Worm (Caenorhabditis elegans) whole organism, L4 larva: Measurements from ENCODE around the gene ZK6.8.

Experiments
- D1046.2 ChIP-seq: fragments of 200-800 bp; sonication (Bioruptor generic); IDR thresholded peaks from 2 replicates; pipeline ENCODE4 v1.3.6; 2022; ENCODE audit warnings: missing genetic modification characterization, missing compliant biosample characterization
- F26F4.8 ChIP-seq: fragments of 200-800 bp; sonication (Bioruptor generic); conservative IDR thresholded peaks from 2 replicates; pipeline ENCODE4 v1.3.6; 2022; ENCODE audit warnings: missing genetic modification characterization, missing compliant biosample characterization
- F37D6.2 ChIP-seq: sonication (generic microtip); optimal IDR thresholded peaks from 2 replicates; lab custom pipeline; 2016; ENCODE audit warnings: mild to moderate bottlenecking, missing genetic modification characterization, missing compliant biosample characterization
- F44E2.7 ChIP-seq: fragments of 200-800 bp; sonication (Bioruptor generic); IDR thresholded peaks from 2 replicates; pipeline ENCODE4 v2.1.2; 2022; ENCODE audit warnings: missing genetic modification characterization, missing compliant biosample characterization
- R02D3.7 ChIP-seq: fragments of 150-350 bp; sonication (generic microtip); optimal IDR thresholded peaks from 3 replicates; lab custom pipeline; 2014; ENCODE audit warnings: missing biosample characterization, missing genetic modification characterization
- Y48G9A.11 ChIP-seq: fragments of 200-800 bp; sonication (Bioruptor generic); IDR thresholded peaks from 2 replicates; pipeline ENCODE4 v1.3.6; 2022; ENCODE audit warnings: missing genetic modification reagents, missing genetic modification characterization, missing compliant biosample characterization
- Y5F2A.4 ChIP-seq: fragments of 200-800 bp; sonication (Bioruptor generic); optimal IDR thresholded peaks from 2 replicates; lab custom pipeline; 2018; ENCODE audit warnings: mild to moderate bottlenecking, missing genetic modification characterization, missing compliant biosample characterization
- Y75B8A.6 ChIP-seq: fragments of 200-800 bp; sonication (Bioruptor generic); IDR thresholded peaks from 2 replicates; pipeline ENCODE4 v1.3.6; 2022; ENCODE audit warnings: missing genetic modification reagents, missing genetic modification characterization, missing compliant biosample characterization
- aly-2 ChIP-seq: sonication (generic microtip); optimal IDR thresholded peaks from 2 replicates; lab custom pipeline; 2018; ENCODE audit warnings: missing biosample characterization, missing genetic modification characterization
- ceh-28 ChIP-seq: fragments of 150-350 bp; optimal IDR thresholded peaks from 2 replicates; lab custom pipeline; 2014; ENCODE audit warnings: missing biosample characterization, missing genetic modification reagents, missing genetic modification characterization
- ceh-82 ChIP-seq: sonication (generic microtip); optimal IDR thresholded peaks from 2 replicates; lab custom pipeline; 2017; ENCODE audit warnings: missing biosample characterization, missing genetic modification characterization
- dmd-6 ChIP-seq: fragments of 200-800 bp; sonication (Bioruptor generic); IDR thresholded peaks from 2 replicates; pipeline ENCODE4 v1.3.6; 2022; ENCODE audit warnings: missing genetic modification reagents, missing genetic modification characterization, missing compliant biosample characterization
- dmd-9 ChIP-seq: fragments of 200-800 bp; sonication (Bioruptor generic); IDR thresholded peaks from 2 replicates; pipeline ENCODE4 v1.3.6; 2022; ENCODE audit warnings: missing genetic modification reagents, missing genetic modification characterization, missing compliant biosample characterization
- dve-1 ChIP-seq: sonication (generic microtip); optimal IDR thresholded peaks from 2 replicates; lab custom pipeline; 2017; ENCODE audit warnings: antibody characterized with exemption, mild to moderate bottlenecking, missing genetic modification characterization, missing compliant biosample characterization; ENCODE audit not compliant: insufficient read depth
- hlh-11 ChIP-seq: fragments of 200-800 bp; sonication (Bioruptor generic); optimal IDR thresholded peaks from 2 replicates; lab custom pipeline; 2018; ENCODE audit warnings: mild to moderate bottlenecking, missing genetic modification characterization, missing compliant biosample characterization
- hlh-30 ChIP-seq: sonication (generic microtip); optimal IDR thresholded peaks from 2 replicates; lab custom pipeline; 2017; ENCODE audit warnings: antibody characterized with exemption, mild to moderate bottlenecking, missing genetic modification characterization, missing compliant biosample characterization; ENCODE audit not compliant: insufficient read depth
- jun-1 ChIP-seq: fragments of 150-350 bp; optimal IDR thresholded peaks from 2 replicates; lab custom pipeline; 2014; ENCODE audit warnings: missing biosample characterization, missing genetic modification reagents, missing genetic modification characterization
- lim-7 ChIP-seq: fragments of 200-800 bp; sonication (Bioruptor generic); IDR thresholded peaks from 2 replicates; pipeline ENCODE4 v1.3.6; 2022; ENCODE audit warnings: missing genetic modification characterization, missing compliant biosample characterization
- lin-1 ChIP-seq: fragments of 200-800 bp; sonication (Bioruptor generic); IDR thresholded peaks from 2 replicates; pipeline ENCODE4 v1.3.6; 2022; ENCODE audit warnings: missing genetic modification reagents, missing genetic modification characterization, missing compliant biosample characterization
- lin-13 ChIP-seq: fragments of 150-350 bp; optimal IDR thresholded peaks from 2 replicates; lab custom pipeline; 2014; ENCODE audit warnings: missing biosample characterization, missing genetic modification reagents, missing genetic modification characterization
- lin-15B ChIP-seq: fragments of 150-350 bp; sonication (generic microtip); optimal IDR thresholded peaks from 3 replicates; lab custom pipeline; 2014; ENCODE audit warnings: missing biosample characterization, missing genetic modification characterization
- lin-29 ChIP-seq: fragments of 200-800 bp; sonication (Bioruptor generic); IDR thresholded peaks from 2 replicates; pipeline ENCODE4 v1.3.6; 2022; ENCODE audit warnings: missing genetic modification reagents, missing genetic modification characterization, missing compliant biosample characterization
- lir-3 ChIP-seq: sonication (generic microtip); optimal IDR thresholded peaks from 2 replicates; lab custom pipeline; 2016; ENCODE audit warnings: mild to moderate bottlenecking, missing genetic modification characterization, missing compliant biosample characterization
- lsy-2 ChIP-seq, 2 experiments: fragments of 150-350 bp in 1 of 2; sonication (generic microtip) in 1 of 2; optimal IDR thresholded peaks; 2 replicates each; lab custom pipeline; 2014 to 2017; ENCODE audit warnings: missing biosample characterization in 2 of 2, missing genetic modification characterization in 2 of 2
- madf-9 ChIP-seq: fragments of 200-800 bp; sonication (Bioruptor generic); conservative IDR thresholded peaks from 2 replicates; pipeline ENCODE4 v1.3.6; 2022; ENCODE audit warnings: missing genetic modification reagents, missing genetic modification characterization, missing compliant biosample characterization
- mdt-29 ChIP-seq: fragments of 200-800 bp; sonication (Bioruptor generic); IDR thresholded peaks from 2 replicates; pipeline ENCODE4 v1.3.6; 2022; ENCODE audit warnings: missing genetic modification reagents, missing genetic modification characterization, missing compliant biosample characterization
- mes-2 ChIP-seq: sonication (generic microtip); optimal IDR thresholded peaks from 2 replicates; lab custom pipeline; 2016; ENCODE audit warnings: missing genotype, mild to moderate bottlenecking, missing genetic modification characterization, missing compliant biosample characterization; ENCODE audit not compliant: poor library complexity, severe bottlenecking
- nhr-10 ChIP-seq: fragments of 150-350 bp; optimal IDR thresholded peaks from 2 replicates; lab custom pipeline; 2014; ENCODE audit warnings: missing biosample characterization, missing genetic modification characterization
- nhr-102 ChIP-seq: sonication (generic microtip); optimal IDR thresholded peaks from 2 replicates; lab custom pipeline; 2016; ENCODE audit warnings: mild to moderate bottlenecking, missing genetic modification characterization, moderate library complexity, missing compliant biosample characterization
- nhr-111 ChIP-seq: fragments of 200-800 bp; sonication (Bioruptor generic); optimal IDR thresholded peaks from 2 replicates; lab custom pipeline; 2018; ENCODE audit warnings: mild to moderate bottlenecking, missing genetic modification characterization, missing compliant biosample characterization
- nhr-28 ChIP-seq: fragments of 150-350 bp; optimal IDR thresholded peaks from 2 replicates; lab custom pipeline; 2014; ENCODE audit warnings: missing biosample characterization, missing genetic modification characterization
- nhr-41 ChIP-seq: fragments of 200-800 bp; sonication (Bioruptor generic); IDR thresholded peaks from 2 replicates; pipeline ENCODE4 v1.3.6; 2022; ENCODE audit warnings: missing genetic modification reagents, missing genetic modification characterization, missing compliant biosample characterization
- nhr-76 ChIP-seq: fragments of 150-350 bp; optimal IDR thresholded peaks from 2 replicates; lab custom pipeline; 2014; ENCODE audit warnings: missing biosample characterization, missing genetic modification characterization
- pha-4 ChIP-seq, 2 experiments: fragments of 150-350 bp in 1 of 2; fragments of 200-800 bp in 1 of 2; sonication (Bioruptor generic) in 1 of 2; IDR thresholded peaks in 1 of 2; optimal IDR thresholded peaks in 1 of 2; 2 replicates each; pipeline versions ENCODE4 v1.3.6 to Lab custom; 2014 to 2022; ENCODE audit warnings: missing genetic modification characterization in 2 of 2, missing genetic modification reagents in 2 of 2, missing biosample characterization in 1 of 2, missing compliant biosample characterization in 1 of 2
- rbr-2 ChIP-seq: sonication (generic microtip); optimal IDR thresholded peaks from 2 replicates; lab custom pipeline; 2016; ENCODE audit warnings: missing genotype, missing genetic modification characterization, missing compliant biosample characterization
- saeg-2 ChIP-seq: fragments of 200-800 bp; sonication (Bioruptor generic); IDR thresholded peaks from 2 replicates; pipeline ENCODE4 v1.3.6; 2022; ENCODE audit warnings: missing genetic modification reagents, missing genetic modification characterization, missing compliant biosample characterization
- set-16 ChIP-seq: fragments of 200-800 bp; sonication (Bioruptor generic); IDR thresholded peaks from 2 replicates; pipeline ENCODE4 v1.3.6; 2022; ENCODE audit warnings: missing genetic modification reagents, missing genetic modification characterization, missing compliant biosample characterization
- snpc-1.2 ChIP-seq: fragments of 200-800 bp; sonication (Bioruptor generic); IDR thresholded peaks from 2 replicates; pipeline ENCODE4 v1.3.6; 2022; ENCODE audit warnings: missing genetic modification reagents, missing genetic modification characterization, missing compliant biosample characterization
- tag-97 ChIP-seq: fragments of 200-800 bp; sonication (Bioruptor generic); IDR thresholded peaks from 2 replicates; pipeline ENCODE4 v1.3.6; 2022; ENCODE audit warnings: missing genetic modification characterization, missing compliant biosample characterization
- unc-39 ChIP-seq: sonication (generic microtip); optimal IDR thresholded peaks from 2 replicates; lab custom pipeline; 2017; ENCODE audit warnings: missing biosample characterization, missing genetic modification characterization
- unc-62 ChIP-seq, 3 experiments: fragments of 150-350 bp in 1 of 3; sonication (generic microtip); optimal IDR thresholded peaks in 2 of 3; peaks in 1 of 3; 1 replicate in 1 of 3; 2 replicates in 2 of 3; lab custom pipeline; 2014 to 2017; ENCODE audit warnings: missing biosample characterization in 3 of 3, missing genetic modification characterization in 3 of 3, missing genetic modification reagents in 3 of 3, missing genotype in 1 of 3
- vab-7 ChIP-seq: fragments of 200-800 bp; sonication (Bioruptor generic); IDR thresholded peaks from 2 replicates; pipeline ENCODE4 v1.3.6; 2022; ENCODE audit warnings: missing genetic modification reagents, missing genetic modification characterization, missing compliant biosample characterization
- zip-2 ChIP-seq: fragments of 150-350 bp; optimal IDR thresholded peaks from 2 replicates; lab custom pipeline; 2014; ENCODE audit warnings: missing biosample characterization, missing genetic modification characterization
- ztf-7 ChIP-seq: fragments of 150-350 bp; optimal IDR thresholded peaks from 2 replicates; lab custom pipeline; 2014; ENCODE audit warnings: missing biosample characterization, missing genetic modification characterization

ZK6.8 gene

DNA sequence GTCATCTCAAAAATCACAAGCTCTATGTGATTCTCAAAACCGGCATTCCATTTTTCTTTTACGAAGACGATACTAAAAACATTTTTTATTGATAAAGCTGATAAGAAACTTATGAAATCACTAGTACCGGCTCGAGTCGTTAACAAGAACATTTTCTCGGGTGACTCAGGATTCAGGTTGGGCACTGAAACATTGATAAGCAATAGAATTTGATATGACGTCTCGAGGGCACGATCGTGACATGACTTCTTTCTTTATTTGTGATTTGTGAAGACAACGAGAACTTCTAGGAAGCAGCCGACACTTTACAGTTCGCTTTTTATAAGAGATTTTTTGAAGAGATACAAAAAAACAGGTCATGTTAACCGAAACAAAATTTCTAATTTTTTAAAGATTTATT lies 48.0 kb upstream of the ZK6.8 start (continued):
- TF ChIP-seq F44E2.7 (no peak), dmd-9 (GFP tag; lab: Robert Waterston, UW) (no peak), Y48G9A.11 (no peak), snpc-1.2 (no peak), aly-2 (tag; lab: Kevin White, UChicago) (no peak), lin-15B (no peak), unc-39 (tag; lab: Kevin White, UChicago) (no peak), nhr-28 (tag; lab: Kevin White, UChicago) (peak; percentile 94), nhr-10 (peak; percentile 25), dve-1 (peak; percentile 89), vab-7 (GFP tag; lab: Robert Waterston, UW) (no peak), jun-1 (tag; lab: Kevin White, UChicago) (no peak), lin-1 (GFP tag; lab: Robert Waterston, UW) (0 out of 2 replicates have a peak, but pooled peaks have one; percentile 36), dmd-6 (GFP tag; lab: Robert Waterston, UW) (peak; percentile 96), Y5F2A.4 (no peak), mes-2 (tag; lab: Kevin White, UChicago) (peak; percentile 30), F37D6.2 (tag; lab: Kevin White, UChicago) (no peak), zip-2 (tag; lab: Kevin White, UChicago) (no peak), nhr-76 (no peak), madf-9 (GFP tag; lab: Robert Waterston, UW) (no peak), pha-4 (GFP tag; IDR thresholded peaks at IDR 0.05; lab: Robert Waterston, UW) (no peak), pha-4 (tag; optimal IDR thresholded peaks at IDR 0.05; lab: Kevin White, UChicago) (no peak)

DNA sequence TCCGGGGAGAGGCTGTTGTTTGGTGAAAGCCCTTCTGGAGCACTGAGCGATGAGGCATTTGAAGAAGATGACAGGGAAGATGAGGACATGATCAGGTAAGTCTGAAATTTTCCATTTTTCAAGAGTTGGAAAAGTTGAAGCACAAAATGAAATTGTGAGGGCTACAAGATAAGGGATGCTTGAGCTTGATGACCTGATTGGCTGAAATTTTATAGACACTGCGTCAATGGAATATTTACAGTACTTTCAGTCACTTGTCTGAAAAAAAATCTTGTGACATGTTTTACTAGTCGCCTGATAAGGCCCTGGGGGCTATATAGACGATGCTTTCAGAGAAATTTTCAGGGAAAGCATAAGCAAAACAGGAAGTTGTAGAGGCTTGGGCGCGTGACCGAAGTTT lies 45.4 kb upstream of the ZK6.8 start, which contains the start of gene dmd-8:
Gene dmd-8, minus strand, starts transcription at position 101 of the 400 bp plus-strand sequence.
- no peak for TF ChIP-seq aly-2 (tag; lab: Kevin White, UChicago)
- no peak for TF ChIP-seq nhr-111 (GFP tag; lab: Kevin White, UChicago)
- no peak for TF ChIP-seq nhr-28 (tag; lab: Kevin White, UChicago)
- no peak for TF ChIP-seq rbr-2 (tag; lab: Kevin White, UChicago)
- TF ChIP-seq mdt-29, result no peak
- TF ChIP-seq F26F4.8 (GFP tag; lab: Robert Waterston, UW), result no peak
- no peak for TF ChIP-seq F37D6.2 (tag; lab: Kevin White, UChicago)
- TF ChIP-seq hlh-30 (tag; lab: Kevin White, UChicago), result no peak
- TF ChIP-seq D1046.2 (GFP tag; lab: Robert Waterston, UW), result no peak
- TF ChIP-seq tag-97, result no peak

DNA sequence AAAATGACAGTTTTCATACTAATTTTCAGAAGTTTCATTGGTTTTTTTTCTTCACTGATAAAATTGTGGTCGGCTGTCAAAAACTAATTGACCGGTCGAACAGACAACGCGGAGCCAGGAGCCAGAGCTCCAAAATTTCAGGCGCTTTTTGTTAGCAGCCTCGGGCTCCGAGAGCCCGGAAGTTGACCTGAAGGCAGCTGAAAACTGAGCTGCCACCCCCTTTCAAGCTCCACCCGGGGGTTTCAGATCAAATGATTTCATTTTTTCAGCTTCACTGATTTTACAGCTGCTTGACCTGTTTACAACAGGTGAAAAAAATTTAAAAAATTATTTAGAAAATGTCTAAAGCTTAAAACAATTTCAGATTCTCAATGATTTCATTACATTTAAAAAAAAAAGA lies 39.4 kb upstream of the ZK6.8 start:
- TF ChIP-seq set-16, result peak; percentile 62; the same call in 1 of the 2 replicates
- 0 out of 2 replicates have a peak, but pooled peaks have one; percentile 18 for TF ChIP-seq dmd-6 (GFP tag; lab: Robert Waterston, UW)
- TF ChIP-seq saeg-2 (GFP tag; lab: Robert Waterston, UW), result no peak
- TF ChIP-seq ztf-7 (tag; lab: Kevin White, UChicago), result no peak
- TF ChIP-seq, all 104 proteins: peak for 2

DNA sequence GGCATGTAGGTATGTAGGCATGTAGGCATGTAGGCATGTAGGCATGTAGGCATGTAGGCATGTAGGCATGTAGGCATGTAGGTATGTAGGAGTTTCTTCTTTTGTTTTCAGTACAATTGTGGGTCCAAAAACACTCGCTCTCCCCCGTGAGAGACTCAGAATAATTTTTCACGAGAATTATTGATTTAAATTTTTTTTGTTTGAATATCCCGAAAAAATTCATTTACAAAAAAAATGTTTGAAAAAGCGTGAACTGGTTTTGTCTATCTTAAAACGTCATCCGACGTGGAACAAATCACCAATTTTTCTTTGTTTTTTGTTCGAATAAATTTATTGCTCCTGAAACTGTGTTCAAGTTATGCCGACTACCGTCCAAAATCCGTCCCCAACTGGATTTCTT lies 38.6 kb upstream of the ZK6.8 start, which contains the start of gene wago-10:
Gene wago-10, plus strand, starts transcription at position 301 of the 400 bp plus-strand sequence.
- TF ChIP-seq Y75B8A.6 (GFP tag; lab: Robert Waterston, UW) (no peak), lin-29 (no peak), jun-1 (tag; lab: Kevin White, UChicago) (no peak), hlh-11 (tag; lab: Kevin White, UChicago) (no peak), F37D6.2 (tag; lab: Kevin White, UChicago) (no peak), nhr-41 (GFP tag; lab: Robert Waterston, UW) (no peak), ceh-82 (tag; lab: Kevin White, UChicago) (no peak), snpc-1.2 (no peak), ceh-28 (tag; lab: Kevin White, UChicago) (no peak), lsy-2 (tag; optimal IDR thresholded peaks at IDR 0.05; lab: Kevin White, UChicago) (no peak), mes-2 (tag; lab: Kevin White, UChicago) (no peak), R02D3.7 (no peak), nhr-102 (tag; lab: Kevin White, UChicago) (no peak), lin-13 (GFP tag; lab: Kevin White, UChicago) (no peak), pha-4 (GFP tag; IDR thresholded peaks at IDR 0.05; lab: Robert Waterston, UW) (no peak), pha-4 (tag; optimal IDR thresholded peaks at IDR 0.05; lab: Kevin White, UChicago) (no peak), unc-62 (GFP tag; optimal IDR thresholded peaks at IDR 0.05 in 1 of 2; lab: Kevin White, UChicago) (no peak), unc-62 (tag; optimal IDR thresholded peaks at IDR 0.05; lab: Kevin White, UChicago) (no peak), lim-7 (GFP tag; lab: Robert Waterston, UW) (no peak), lir-3 (tag; lab: Kevin White, UChicago) (no peak)
